Fruit fly (Drosophila melanogaster): ENCODE data around the gene CG8952.
A peak's percentile ranks its signal among the peaks of the same experiment; 100 is the strongest.

The CG8952 gene

dm6 chrX:15762723-15763122 lies 3.5 kb downstream of the CG8952 start, which contains the start of gene Polr3A:
Polr3A (plus strand) TSS chrX:15762956.
- TF ChIP-seq Hr96 (GFP tag; optimal IDR thresholded peaks at IDR 0.05) = no peak
- TF ChIP-seq bab1 (GFP tag; optimal IDR thresholded peaks at IDR 0.05) = peak; percentile 48
- TF ChIP-seq Mnt (GFP tag; optimal IDR thresholded peaks at IDR 0.05) = peak; percentile 92

dm6 chrX:15761298-15761640 lies 5.0 kb downstream of the CG8952 start:
- peak; percentile 45 for TF ChIP-seq kay (GFP tag; ENCODE audit: borderline replicate concordance)
- no peak for TF ChIP-seq CG14711 (tag; optimal IDR thresholded peaks at IDR 0.05)
- peak; percentile 23 for TF ChIP-seq Mnt (GFP tag; optimal IDR thresholded peaks at IDR 0.05)

- TF ChIP-seq bab1 (GFP tag; optimal IDR thresholded peaks at IDR 0.05) (peak; percentile 6), Crg-1 (GFP tag; optimal IDR thresholded peaks at IDR 0.05) (no peak), pad (GFP tag; optimal IDR thresholded peaks at IDR 0.05) (peak; percentile 3), CG11617 (GFP tag; optimal IDR thresholded peaks at IDR 0.05) (no peak), kay (GFP tag; ENCODE audit: borderline replicate concordance) (peak; percentile 97)
These were observed 5.6 kb downstream of the CG8952 start, which contains the start of the genes Graf and mRpL3 for dm6 chrX:15760447-15761297. Graf (minus strand) TSS chrX:15760733. mRpL3 (plus strand) TSS chrX:15761248.

- TF ChIP-seq tj (GFP tag; optimal IDR thresholded peaks at IDR 0.05) (peak; percentile 27), kay (GFP tag; ENCODE audit: borderline replicate concordance) (no peak), cic (GFP tag; optimal IDR thresholded peaks at IDR 0.05) (no peak)
These were observed 6.3 kb downstream of the CG8952 start for dm6 chrX:15759752-15760446.

dm6 chrX:15758692-15759240 lies 7.5 kb downstream of the CG8952 start:
- TF ChIP-seq CG1620 (GFP tag; optimal IDR thresholded peaks at IDR 0.05) = no peak
- TF ChIP-seq Crg-1 (GFP tag; optimal IDR thresholded peaks at IDR 0.05) = peak; percentile 5
- TF ChIP-seq Mnt (GFP tag; optimal IDR thresholded peaks at IDR 0.05) = peak; percentile 22
- peak; percentile 32 for TF ChIP-seq CG7101 (tag; optimal IDR thresholded peaks at IDR 0.05)
- TF ChIP-seq CG11617 (GFP tag; optimal IDR thresholded peaks at IDR 0.05) = no peak
- TF ChIP-seq Clk (GFP tag; optimal IDR thresholded peaks at IDR 0.05) = no peak
- peak; percentile 26 for TF ChIP-seq cic (GFP tag; optimal IDR thresholded peaks at IDR 0.05)
- no peak for TF ChIP-seq ovo (GFP tag; optimal IDR thresholded peaks at IDR 0.05)
- no peak for TF ChIP-seq CG14711 (tag; optimal IDR thresholded peaks at IDR 0.05)
- no peak for TF ChIP-seq CG7045 (GFP tag; optimal IDR thresholded peaks at IDR 0.05)
- no peak for TF ChIP-seq CG5204 (GFP tag; optimal IDR thresholded peaks at IDR 0.05)
- TF ChIP-seq CG33017 (tag; optimal IDR thresholded peaks at IDR 0.05) = no peak
- TF ChIP-seq kay (GFP tag; ENCODE audit: borderline replicate concordance) = peak; percentile 47
- no peak for TF ChIP-seq tj (GFP tag; optimal IDR thresholded peaks at IDR 0.05)
- TF ChIP-seq bab1 (GFP tag; optimal IDR thresholded peaks at IDR 0.05) = no peak

dm6 chrX:15756018-15756417 lies 10.2 kb downstream of the CG8952 start, which contains the start of gene CG8260:
CG8260 (plus strand) TSS chrX:15756318.
- TF ChIP-seq pad (GFP tag; optimal IDR thresholded peaks at IDR 0.05) (no peak), bab1 (GFP tag; optimal IDR thresholded peaks at IDR 0.05) (no peak), CG33017 (tag; optimal IDR thresholded peaks at IDR 0.05) (no peak), kay (GFP tag; ENCODE audit: borderline replicate concordance) (no peak), ovo (GFP tag; optimal IDR thresholded peaks at IDR 0.05) (no peak), toe (GFP tag; optimal IDR thresholded peaks at IDR 0.05) (no peak)

- TF ChIP-seq tj (GFP tag; optimal IDR thresholded peaks at IDR 0.05) = no peak
- TF ChIP-seq ovo (GFP tag; optimal IDR thresholded peaks at IDR 0.05) = peak; percentile 2
- peak; percentile 37 for TF ChIP-seq CG1620 (GFP tag; optimal IDR thresholded peaks at IDR 0.05)
- no peak for TF ChIP-seq CG5204 (GFP tag; optimal IDR thresholded peaks at IDR 0.05)
- TF ChIP-seq Hr96 (GFP tag; optimal IDR thresholded peaks at IDR 0.05) = no peak
- no peak for TF ChIP-seq CG12768 (GFP tag; optimal IDR thresholded peaks at IDR 0.05)
- peak; percentile 68 for TF ChIP-seq bab1 (GFP tag; optimal IDR thresholded peaks at IDR 0.05)
- peak; percentile 85 for TF ChIP-seq Mnt (GFP tag; optimal IDR thresholded peaks at IDR 0.05)
- TF ChIP-seq CG7101 (tag; optimal IDR thresholded peaks at IDR 0.05) = peak; percentile 4
- no peak for TF ChIP-seq toe (GFP tag; optimal IDR thresholded peaks at IDR 0.05)
- peak; percentile 93 for TF ChIP-seq kay (GFP tag; ENCODE audit: borderline replicate concordance)
- TF ChIP-seq CG11617 (GFP tag; optimal IDR thresholded peaks at IDR 0.05) = no peak
- no peak for TF ChIP-seq cic (GFP tag; optimal IDR thresholded peaks at IDR 0.05)
These were observed 17.3 kb downstream of the CG8952 start, which contains the start of gene Mvd for dm6 chrX:15748945-15749344. Mvd (plus strand) TSS chrX:15749166.

Measured in whole organism, adult.